Fruit fly (Drosophila melanogaster): ENCODE measurements around the gene Glut1.

Glut1 gene

dm6 chr3L:885624-886257 lies 28.1 kb upstream of the Glut1 start:
- TF ChIP-seq CTCF (optimal IDR thresholded peaks at IDR 0.05) (no peak), CG8478 (optimal IDR thresholded peaks at IDR 0.05) (no peak)

- no peak for TF ChIP-seq CG8478 (optimal IDR thresholded peaks at IDR 0.05)
- no peak for TF ChIP-seq CTCF (optimal IDR thresholded peaks at IDR 0.05)
These were observed 26.3 kb upstream of the Glut1 start for dm6 chr3L:887423-888097.

- TF ChIP-seq CG8478 (optimal IDR thresholded peaks at IDR 0.05) (no peak), CTCF (optimal IDR thresholded peaks at IDR 0.05) (no peak)
These were observed 25.5 kb upstream of the Glut1 start for dm6 chr3L:888372-888771.

- TF ChIP-seq CG8478 (optimal IDR thresholded peaks at IDR 0.05) (no peak), CTCF (optimal IDR thresholded peaks at IDR 0.05) (no peak)
These were observed 18.4 kb upstream of the Glut1 start, which contains the start of gene CG34056 for dm6 chr3L:895314-895980. Gene CG34056 (plus strand): TSS chr3L:895951.

- TF ChIP-seq CTCF (optimal IDR thresholded peaks at IDR 0.05) (no peak), CG8478 (optimal IDR thresholded peaks at IDR 0.05) (no peak)
These were observed 16.8 kb upstream of the Glut1 start, which contains the start of gene CG34057 for dm6 chr3L:897080-897479. Gene CG34057 (plus strand): TSS chr3L:897380.

DNA sequence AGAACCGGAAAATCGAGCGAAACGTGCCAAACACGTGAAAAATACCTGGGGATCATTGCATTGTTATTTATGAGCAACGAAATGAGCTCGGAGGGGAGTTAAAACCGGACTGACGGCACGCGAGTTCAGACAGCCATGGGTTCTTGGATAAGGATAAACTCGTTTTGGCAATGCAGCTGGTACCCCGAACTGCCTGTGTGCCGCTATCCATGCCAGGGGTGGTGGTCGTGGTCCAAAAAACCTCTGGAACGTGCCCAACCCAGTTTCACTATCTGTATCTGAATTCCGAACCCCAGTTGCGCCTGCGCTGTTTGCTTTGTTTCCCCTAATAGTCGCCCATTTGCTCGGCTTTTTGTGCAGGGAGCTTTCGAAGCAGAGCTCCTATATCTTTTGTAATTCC lies 14.6 kb upstream of the Glut1 start:
- no peak for TF ChIP-seq CG8478 (optimal IDR thresholded peaks at IDR 0.05)
- no peak for TF ChIP-seq CTCF (optimal IDR thresholded peaks at IDR 0.05)

- TF ChIP-seq CTCF (optimal IDR thresholded peaks at IDR 0.05) = no peak
- TF ChIP-seq CG8478 (optimal IDR thresholded peaks at IDR 0.05) = no peak
These were observed 13.2 kb upstream of the Glut1 start for dm6 chr3L:900466-901249.

- TF ChIP-seq CTCF (optimal IDR thresholded peaks at IDR 0.05) = no peak
- no peak for TF ChIP-seq CG8478 (optimal IDR thresholded peaks at IDR 0.05)
These were observed 12.4 kb upstream of the Glut1 start for dm6 chr3L:901442-901841.

DNA sequence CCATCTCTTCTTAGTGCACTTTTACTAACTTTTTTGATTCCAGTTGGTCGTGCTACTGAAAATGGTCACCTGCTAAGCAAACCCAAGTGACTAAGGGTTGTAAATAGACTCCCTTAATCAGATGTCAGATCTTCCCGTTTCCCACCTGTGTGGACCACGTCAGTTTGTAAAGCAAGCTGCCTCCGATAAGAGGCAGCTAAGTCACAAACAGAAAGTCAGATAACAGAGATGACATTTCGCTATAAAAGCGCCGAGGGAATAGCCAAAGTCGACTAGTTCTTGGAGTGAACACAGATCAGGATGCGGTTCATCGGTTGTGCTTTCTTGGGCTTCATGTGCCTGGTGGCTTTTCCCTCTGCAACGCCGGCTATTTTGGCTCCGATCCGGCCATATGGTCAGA lies 11.3 kb upstream of the Glut1 start, which contains the start of gene mat:
Gene mat, plus strand, starts transcription at position 301 of the 400 bp plus-strand sequence.
- TF ChIP-seq CTCF (optimal IDR thresholded peaks at IDR 0.05) (no peak), CG8478 (optimal IDR thresholded peaks at IDR 0.05) (no peak)

- TF ChIP-seq CG8478 (optimal IDR thresholded peaks at IDR 0.05) (no peak), CTCF (optimal IDR thresholded peaks at IDR 0.05) (no peak)
These were observed 10.0 kb upstream of the Glut1 start for dm6 chr3L:903900-904299.

DNA sequence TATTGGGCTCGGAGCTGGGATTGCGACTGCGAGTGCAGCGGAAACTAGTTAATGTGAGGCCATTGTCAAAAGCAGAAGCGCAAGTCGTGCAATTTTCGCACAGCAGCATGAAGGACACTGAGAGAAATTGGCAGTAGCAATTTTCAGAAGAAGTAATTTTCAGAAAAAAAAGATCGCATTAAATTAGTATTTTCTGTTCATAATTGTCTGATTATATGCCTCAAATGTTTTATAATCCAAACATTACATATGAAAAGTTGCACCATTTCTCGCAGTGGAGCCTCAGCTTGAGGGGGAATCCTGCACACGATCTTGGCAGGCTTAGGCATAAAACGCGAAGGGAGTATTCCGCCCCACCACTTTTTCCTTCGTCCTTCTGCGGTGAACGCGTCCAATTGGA lies 9.5 kb upstream of the Glut1 start:
- no peak for TF ChIP-seq CG8478 (optimal IDR thresholded peaks at IDR 0.05)
- no peak for TF ChIP-seq CTCF (optimal IDR thresholded peaks at IDR 0.05)

- TF ChIP-seq CG8478 (optimal IDR thresholded peaks at IDR 0.05) = no peak
- TF ChIP-seq CTCF (optimal IDR thresholded peaks at IDR 0.05) = no peak
These were observed 8.7 kb upstream of the Glut1 start for dm6 chr3L:904991-905745.

- no peak for TF ChIP-seq CTCF (optimal IDR thresholded peaks at IDR 0.05)
- no peak for TF ChIP-seq CG8478 (optimal IDR thresholded peaks at IDR 0.05)
These were observed 6.1 kb upstream of the Glut1 start for dm6 chr3L:907673-908323.

Data from S2 (cell line).